Worm (Caenorhabditis elegans): ENCODE results near the gene B0302.4.

B0302.4 gene

DNA sequence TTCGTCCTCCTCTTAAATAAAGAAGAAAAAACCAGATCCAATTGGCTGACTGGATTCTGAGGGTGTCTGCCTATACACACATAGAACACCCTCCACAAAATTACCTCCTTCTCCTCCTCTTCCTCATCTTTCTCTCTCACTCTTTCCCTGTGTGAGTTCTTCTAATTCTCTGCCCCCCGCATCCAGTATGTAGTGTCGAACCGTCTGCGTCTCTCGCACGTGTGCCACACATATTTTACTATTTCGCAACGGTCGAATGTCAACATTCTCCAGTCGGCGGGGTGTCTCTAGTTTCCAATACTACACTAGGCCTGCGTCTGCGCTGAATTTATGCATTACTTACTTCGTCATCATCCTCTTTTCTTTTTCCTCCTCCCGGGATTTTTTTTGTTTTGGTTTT lies 7.8 kb upstream of the B0302.4 start (continued):
- TF ChIP-seq zip-4 (GFP tag; optimal IDR thresholded peaks at IDR 0.05), result peak; percentile 75
- no peak for TF ChIP-seq tlp-1 (tag; optimal IDR thresholded peaks at IDR 0.05)
- peak; percentile 48; the same call in 1 of the 2 replicates for TF ChIP-seq grh-1 (GFP tag; IDR thresholded peaks at IDR 0.05)
- peak; percentile 42 for TF ChIP-seq snpc-4 (tag; optimal IDR thresholded peaks at IDR 0.05)
- TF ChIP-seq tbx-2 (tag; optimal IDR thresholded peaks at IDR 0.05), result peak; percentile 54
- peak; percentile 71 to 89 (median 86) for TF ChIP-seq ceh-82 (tag; optimal IDR thresholded peaks at IDR 0.05)
- no peak for TF ChIP-seq sup-37 (GFP tag; optimal IDR thresholded peaks at IDR 0.05)
- TF ChIP-seq dpl-1 (GFP tag; optimal IDR thresholded peaks at IDR 0.05), result peak in 2 of 3 experiments; percentile 16
- peak; percentile 85 for TF ChIP-seq jun-1 (tag; optimal IDR thresholded peaks at IDR 0.05)
- TF ChIP-seq swsn-7 (tag; optimal IDR thresholded peaks at IDR 0.05), result peak; percentile 59
- no peak for TF ChIP-seq sptf-1 (tag; optimal IDR thresholded peaks at IDR 0.05)
- TF ChIP-seq nhr-47 (tag; optimal IDR thresholded peaks at IDR 0.05), result peak; percentile 67

ce11 chrX:17181220-17181619 lies 4.6 kb upstream of the B0302.4 start:
- TF ChIP-seq pqm-1 (tag; optimal IDR thresholded peaks at IDR 0.05) (no peak), lin-35 (GFP tag; optimal IDR thresholded peaks at IDR 0.05) (peak; percentile 32 to 77), skn-1 (tag; optimal IDR thresholded peaks at IDR 0.05) (peak; percentile 77), irx-1 (tag; optimal IDR thresholded peaks at IDR 0.05) (peak; percentile 38), fkh-4 (tag; optimal IDR thresholded peaks at IDR 0.05; ENCODE audit: borderline replicate concordance) (no peak), snu-23 (GFP tag; optimal IDR thresholded peaks at IDR 0.05) (peak; percentile 86), nhr-71 (tag; optimal IDR thresholded peaks at IDR 0.05) (peak; percentile 75), lin-39 (tag; optimal IDR thresholded peaks at IDR 0.05) (peak; percentile 67), unc-30 (tag; optimal IDR thresholded peaks at IDR 0.05) (no peak), hlh-17 (GFP tag; optimal IDR thresholded peaks at IDR 0.05; ENCODE audit: borderline replicate concordance) (no peak), unc-62 (GFP tag; optimal IDR thresholded peaks at IDR 0.05) (no peak), hlh-4 (tag; optimal IDR thresholded peaks at IDR 0.05) (no peak), efl-3 (GFP tag; optimal IDR thresholded peaks at IDR 0.05) (no peak), isw-1 (GFP tag; IDR thresholded peaks at IDR 0.05) (peak; percentile 4; the same call in 1 of the 2 replicates), C16A3.4 (tag; optimal IDR thresholded peaks at IDR 0.05) (peak; percentile 82), lsy-2 (tag; optimal IDR thresholded peaks at IDR 0.05) (peak; percentile 57 to 69), jun-1 (tag; optimal IDR thresholded peaks at IDR 0.05) (peak; percentile 86), grh-1 (GFP tag; IDR thresholded peaks at IDR 0.05) (no peak), tbx-2 (tag; optimal IDR thresholded peaks at IDR 0.05) (peak; percentile 61), zip-4 (GFP tag; optimal IDR thresholded peaks at IDR 0.05) (peak; percentile 40), blmp-1 (tag; optimal IDR thresholded peaks at IDR 0.05) (peak; percentile 14), mdl-1 (tag; optimal IDR thresholded peaks at IDR 0.05) (peak in 1 of 2 experiments; percentile 48), nhr-237 (tag; optimal IDR thresholded peaks at IDR 0.05) (peak; percentile 68), unc-130 (tag; optimal IDR thresholded peaks at IDR 0.05) (peak; percentile 41), nhr-19 (GFP tag; conservative IDR thresholded peaks at IDR 0.05) (peak; percentile 69), rnt-1 (tag; optimal IDR thresholded peaks at IDR 0.05) (peak; percentile 85), xbp-1 (tag; optimal IDR thresholded peaks at IDR 0.05) (peak; percentile 51), dsc-1 (tag; optimal IDR thresholded peaks at IDR 0.05) (no peak), lin-13 (GFP tag; optimal IDR thresholded peaks at IDR 0.05) (peak; percentile 57), fkh-8 (tag; optimal IDR thresholded peaks at IDR 0.05) (peak; percentile 53), nhr-85 (tag) (peak; percentile 65), nhr-77 (tag; optimal IDR thresholded peaks at IDR 0.05) (peak; percentile 78), lir-3 (tag; optimal IDR thresholded peaks at IDR 0.05; ENCODE audit: poor library complexity) (peak; percentile 25), fos-1 (tag; optimal IDR thresholded peaks at IDR 0.05) (peak; percentile 69), nhr-11 (tag; optimal IDR thresholded peaks at IDR 0.05) (peak; percentile 78), lin-14 (GFP tag; optimal IDR thresholded peaks at IDR 0.05) (peak; percentile 81), nhr-47 (tag; optimal IDR thresholded peaks at IDR 0.05) (peak; percentile 85), nhr-84 (tag; optimal IDR thresholded peaks at IDR 0.05) (no peak), dpl-1 (GFP tag; optimal IDR thresholded peaks at IDR 0.05) (peak in 1 of 3 experiments; percentile 23), mep-1 (tag; optimal IDR thresholded peaks at IDR 0.05) (peak; percentile 85), elt-2 (tag; optimal IDR thresholded peaks at IDR 0.05) (peak; percentile 22), elt-3 (tag; optimal IDR thresholded peaks at IDR 0.05) (peak in 2 of 6 experiments; percentile 37 to 49), hpl-2 (GFP tag; optimal IDR thresholded peaks at IDR 0.05) (peak; percentile 15), unc-86 (tag; optimal IDR thresholded peaks at IDR 0.05) (peak; percentile 54)
